Worm (Caenorhabditis elegans) whole organism, L3 larva: Measurements from ENCODE around the gene mre-11.

ENCODE experiments used
- ZK546.5 ChIP-seq: sonication (generic microtip); optimal IDR thresholded peaks from 2 replicates; lab custom pipeline; 2017; ENCODE audit warnings: missing biosample characterization, missing genetic modification characterization
- ceh-9 ChIP-seq: sonication (generic microtip); optimal IDR thresholded peaks from 2 replicates; lab custom pipeline; 2018; ENCODE audit warnings: missing biosample characterization, missing genetic modification characterization
- nhr-28 ChIP-seq: fragments of 150-350 bp; optimal IDR thresholded peaks from 2 replicates; lab custom pipeline; 2014; ENCODE audit warnings: missing biosample characterization, missing genetic modification characterization
- zag-1 ChIP-seq: fragments of 150-350 bp; optimal IDR thresholded peaks from 2 replicates; lab custom pipeline; 2014; ENCODE audit warnings: missing biosample characterization, missing genetic modification characterization

ce11 chrV:10784011-10784410, 47.3 kb upstream of the mre-11 start, which contains the start of gene D1054.8:
- TF ChIP-seq zag-1 (tag; lab: Kevin White, UChicago) (no peak), ZK546.5 (tag; lab: Kevin White, UChicago) (no peak), nhr-28 (tag; lab: Kevin White, UChicago) (no peak), ceh-9 (no peak)
